Worm (Caenorhabditis elegans) whole organism, L2 larva: Measurements from ENCODE around the gene bud-31.

Experiments used
- dmd-4 ChIP-seq: sonication (generic microtip); optimal IDR thresholded peaks from 2 replicates; lab custom pipeline; 2017; ENCODE audit warnings: missing biosample characterization, missing genetic modification characterization
- egl-27 ChIP-seq: sonication (generic microtip); optimal IDR thresholded peaks from 3 replicates; lab custom pipeline; 2017; ENCODE audit warnings: missing biosample characterization, missing genetic modification reagents, missing genetic modification characterization
- elt-1 ChIP-seq: fragments of 150-350 bp; optimal IDR thresholded peaks from 2 replicates; lab custom pipeline; 2014; ENCODE audit warnings: missing biosample characterization, missing genetic modification characterization
- lin-11 ChIP-seq: fragments of 150-350 bp; sonication (generic microtip); optimal IDR thresholded peaks from 2 replicates; lab custom pipeline; 2014; ENCODE audit warnings: missing biosample characterization, missing genetic modification characterization, inconsistent platforms, mixed read lengths
- mab-5 ChIP-seq: fragments of 150-350 bp; optimal IDR thresholded peaks from 2 replicates; lab custom pipeline; 2014; ENCODE audit warnings: missing biosample characterization, missing genetic modification characterization
- nhr-10 ChIP-seq: sonication (generic microtip); optimal IDR thresholded peaks from 2 replicates; lab custom pipeline; 2017; ENCODE audit warnings: missing biosample characterization, missing genetic modification characterization
- nhr-12 ChIP-seq: fragments of 150-350 bp; optimal IDR thresholded peaks from 2 replicates; lab custom pipeline; 2014; ENCODE audit warnings: missing biosample characterization, missing genetic modification characterization
- nhr-25 ChIP-seq: fragments of 150-350 bp; sonication (generic microtip); optimal IDR thresholded peaks from 3 replicates; lab custom pipeline; 2014; ENCODE audit warnings: missing biosample characterization, missing genetic modification characterization
- snpc-4 ChIP-seq: fragments of 150-350 bp; optimal IDR thresholded peaks from 2 replicates; lab custom pipeline; 2014; ENCODE audit warnings: missing biosample characterization, missing genetic modification characterization
- unc-39 ChIP-seq: fragments of 150-350 bp; optimal IDR thresholded peaks from 2 replicates; lab custom pipeline; 2014; ENCODE audit warnings: missing biosample characterization, missing genetic modification characterization
- zag-1 ChIP-seq: fragments of 150-350 bp; optimal IDR thresholded peaks from 2 replicates; lab custom pipeline; 2014; ENCODE audit warnings: missing biosample characterization, missing genetic modification characterization

DNA sequence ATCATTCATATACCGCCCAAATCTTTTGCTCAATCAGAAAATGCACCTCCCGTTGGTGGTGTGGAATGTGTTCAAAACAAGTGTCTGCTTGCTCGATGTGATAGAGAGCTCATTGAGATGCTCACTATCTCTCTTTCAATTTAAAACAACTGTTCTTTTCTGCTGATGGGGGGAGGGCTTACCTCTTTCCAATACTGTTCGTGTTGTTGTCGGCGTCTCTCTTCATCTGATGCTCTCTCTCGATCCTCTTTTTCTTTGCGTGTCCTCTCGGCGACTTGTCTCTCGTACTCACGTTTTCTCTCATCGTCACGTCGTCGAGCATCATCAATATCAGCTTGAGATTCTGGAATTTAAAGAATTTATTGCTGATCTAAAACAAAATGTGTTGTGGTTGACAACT, 45.7 kb upstream of the bud-31 start:
- no peak for TF ChIP-seq egl-27 (tag; lab: Kevin White, UChicago)
- no peak for TF ChIP-seq snpc-4 (tag; lab: Kevin White, UChicago)
- no peak for TF ChIP-seq dmd-4 (tag; lab: Kevin White, UChicago)
- no peak for TF ChIP-seq unc-39 (tag; lab: Kevin White, UChicago)
- no peak for TF ChIP-seq lin-11 (tag; lab: Kevin White, UChicago)
- no peak for TF ChIP-seq mab-5 (tag; lab: Kevin White, UChicago)
- no peak for TF ChIP-seq nhr-12 (tag; lab: Kevin White, UChicago)
- TF ChIP-seq elt-1 (tag; lab: Kevin White, UChicago): no peak
- no peak for TF ChIP-seq zag-1 (tag; lab: Kevin White, UChicago)
- TF ChIP-seq nhr-25 (tag; lab: Kevin White, UChicago): no peak
- TF ChIP-seq nhr-10 (tag; lab: Kevin White, UChicago): no peak
